Fruit fly (Drosophila melanogaster): ENCODE measurements around the gene Taf3.

Taf3 gene

DNA sequence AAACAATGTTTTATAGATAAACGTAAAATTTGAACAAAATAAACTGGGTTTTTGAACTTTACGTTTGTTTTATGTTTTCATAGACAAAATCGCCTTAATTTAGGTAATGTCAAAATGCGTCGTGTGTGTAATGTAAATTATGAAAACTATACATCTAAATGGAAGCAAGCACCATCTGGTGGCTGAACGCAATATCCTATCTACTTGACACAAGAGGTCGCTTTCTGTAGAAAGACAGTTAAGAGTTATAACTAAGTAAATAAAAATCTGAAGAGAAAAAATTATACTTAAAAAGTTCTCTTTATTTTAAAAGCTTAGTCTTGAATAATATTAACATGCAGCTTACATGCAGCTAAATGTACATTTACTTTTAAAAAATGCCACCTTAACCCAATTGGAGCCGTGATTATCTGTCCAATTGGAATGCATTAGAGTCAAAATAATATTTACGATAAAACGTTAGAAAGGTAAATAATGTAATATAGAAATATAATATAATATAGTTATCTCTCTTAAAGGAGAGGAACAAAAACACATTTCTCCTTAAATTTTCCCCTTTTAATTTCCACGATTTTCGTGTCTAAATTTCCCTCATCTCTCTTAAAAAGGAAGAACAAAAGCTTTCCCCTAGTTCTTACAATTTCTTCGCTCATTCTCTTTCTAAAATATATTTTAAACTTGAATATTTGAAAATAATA is 41.8 kb downstream of the Taf3 start (continued):
- TF ChIP-seq C15 (GFP tag; IDR thresholded peaks at IDR 0.05), result peak; percentile 77
- peak; percentile 96 for TF ChIP-seq CG17912 (GFP tag; optimal IDR thresholded peaks at IDR 0.05)
- peak; percentile 86 for TF ChIP-seq Aef1 (GFP tag; IDR thresholded peaks at IDR 0.05)
- TF ChIP-seq fd3F (GFP tag; optimal IDR thresholded peaks at IDR 0.05), result peak; percentile 84
- TF ChIP-seq D (optimal IDR thresholded peaks at IDR 0.05), result no peak
- peak; percentile 89 for TF ChIP-seq D (GFP tag; optimal IDR thresholded peaks at IDR 0.05)
- peak; percentile 91 for TF ChIP-seq CG18619 (GFP tag; optimal IDR thresholded peaks at IDR 0.05)
- peak; percentile 96 for TF ChIP-seq NfI (GFP tag; optimal IDR thresholded peaks at IDR 0.05)
- peak; percentile 66 for TF ChIP-seq CG2116 (GFP tag; optimal IDR thresholded peaks at IDR 0.05)
- peak; percentile 95 for TF ChIP-seq CG13624 (GFP tag; optimal IDR thresholded peaks at IDR 0.05)
- no peak for TF ChIP-seq Optix (GFP tag; IDR thresholded peaks at IDR 0.05)
- no peak for TF ChIP-seq Doc2 (GFP tag; IDR thresholded peaks at IDR 0.05)
- TF ChIP-seq Awh (GFP tag; IDR thresholded peaks at IDR 0.05), result no peak
- peak; percentile 59 for TF ChIP-seq nom (GFP tag; optimal IDR thresholded peaks at IDR 0.05)
- TF ChIP-seq gsb (GFP tag; IDR thresholded peaks at IDR 0.05), result no peak; the same call in 1 of the 2 replicates
- no peak for TF ChIP-seq exex (tag; optimal IDR thresholded peaks at IDR 0.05)
- TF ChIP-seq Sry-β (GFP tag; optimal IDR thresholded peaks at IDR 0.05), result peak; percentile 63
- TF ChIP-seq CG7372 (GFP tag; IDR thresholded peaks at IDR 0.05), result peak; percentile 88
- TF ChIP-seq croc (GFP tag; conservative IDR thresholded peaks at IDR 0.05), result peak; percentile 80
- TF ChIP-seq row (GFP tag; IDR thresholded peaks at IDR 0.05), result peak; percentile 61; the same call in 2 of the 3 replicates
- no peak for TF ChIP-seq ro (GFP tag; IDR thresholded peaks at IDR 0.05)
- TF ChIP-seq CG11695 (GFP tag; IDR thresholded peaks at IDR 0.05), result peak; percentile 67; the same call in 2 of the 3 replicates
- TF ChIP-seq CG5180 (GFP tag; optimal IDR thresholded peaks at IDR 0.05), result peak; percentile 75
- TF ChIP-seq pb (GFP tag; optimal IDR thresholded peaks at IDR 0.05), result peak; percentile 95
- TF ChIP-seq CG7839 (tag; optimal IDR thresholded peaks at IDR 0.05), result peak; percentile 91
- TF ChIP-seq CG13894 (tag; optimal IDR thresholded peaks at IDR 0.05), result peak; percentile 81
- TF ChIP-seq mam (GFP tag; optimal IDR thresholded peaks at IDR 0.05), result peak; percentile 92
- TF ChIP-seq Bteb2 (GFP tag; optimal IDR thresholded peaks at IDR 0.05), result peak; percentile 86
- TF ChIP-seq Dek (tag; optimal IDR thresholded peaks at IDR 0.05), result peak; percentile 83
- TF ChIP-seq CG4328 (GFP tag; optimal IDR thresholded peaks at IDR 0.05), result peak; percentile 82
- no peak for TF ChIP-seq fru (optimal IDR thresholded peaks at IDR 0.05)
- TF ChIP-seq sc (optimal IDR thresholded peaks at IDR 0.05), result no peak
- TF ChIP-seq sc (GFP tag; optimal IDR thresholded peaks at IDR 0.05), result peak; percentile 90
- TF ChIP-seq CG13287 (GFP tag; IDR thresholded peaks at IDR 0.05; ENCODE audit: partially characterized antibody), result peak; percentile 32; the same call in 1 of the 2 replicates
- TF ChIP-seq bigmax (GFP tag; optimal IDR thresholded peaks at IDR 0.05), result peak; percentile 73
- no peak for TF ChIP-seq yki (optimal IDR thresholded peaks at IDR 0.05)
- TF ChIP-seq aop (GFP tag; IDR thresholded peaks at IDR 0.05), result no peak
- TF ChIP-seq CG15696 (tag; optimal IDR thresholded peaks at IDR 0.05), result peak; percentile 93
- TF ChIP-seq CG2712 (tag; optimal IDR thresholded peaks at IDR 0.05), result peak; percentile 91
- TF ChIP-seq CG6272 (GFP tag; IDR thresholded peaks at IDR 0.05), result no peak
- TF ChIP-seq CG4730 (GFP tag; IDR thresholded peaks at IDR 0.05), result peak; percentile 89
- TF ChIP-seq amos (GFP tag; IDR thresholded peaks at IDR 0.05; ENCODE audit: partially characterized antibody), result peak; percentile 77
- TF ChIP-seq fd64A (GFP tag; optimal IDR thresholded peaks at IDR 0.05), result no peak
- peak; percentile 100 for TF ChIP-seq Med (GFP tag)
- no peak for TF ChIP-seq CG8765 (GFP tag; IDR thresholded peaks at IDR 0.05)
- peak; percentile 94 for TF ChIP-seq Sox102F (GFP tag; optimal IDR thresholded peaks at IDR 0.05)
- no peak for TF ChIP-seq CG1832 (GFP tag; optimal IDR thresholded peaks at IDR 0.05)
- TF ChIP-seq Xrp1 (GFP tag; IDR thresholded peaks at IDR 0.05), result peak; percentile 94
- TF ChIP-seq YL-1 (GFP tag; optimal IDR thresholded peaks at IDR 0.05), result peak; percentile 65
- TF ChIP-seq tin (GFP tag; optimal IDR thresholded peaks at IDR 0.05), result peak; percentile 96
- TF ChIP-seq tx (GFP tag; optimal IDR thresholded peaks at IDR 0.05), result peak; percentile 87
